Fruit fly (Drosophila melanogaster) whole organism, embryonic: Measurements from ENCODE around the gene dikar.

Source experiments
- CG10959 ChIP-seq: fragments of 200-800 bp; sonication (Bioruptor generic); IDR thresholded peaks from 2 replicates; pipeline ENCODE4 v1.3.6; 2022; ENCODE audit warnings: missing biosample characterization, missing genetic modification characterization
- CG11093 ChIP-seq: fragments of 200-800 bp; sonication (Bioruptor generic); IDR thresholded peaks from 3 replicates; pipeline ENCODE4 v1.3.6; 2022; ENCODE audit warnings: missing biosample characterization, missing genetic modification characterization
- CG12659 ChIP-seq: fragments of 200-800 bp; sonication (Bioruptor generic); optimal IDR thresholded peaks from 3 replicates; lab custom pipeline; 2017; ENCODE audit warnings: mild to moderate bottlenecking, missing biosample characterization, missing genetic modification reagents, missing genetic modification characterization
- CG14860 ChIP-seq: fragments of 200-800 bp; sonication (Bioruptor generic); IDR thresholded peaks from 3 replicates; pipeline ENCODE4 v1.3.6; 2022; ENCODE audit warnings: missing biosample characterization, missing genetic modification characterization; ENCODE audit not compliant: partially characterized antibody
- CG15073 ChIP-seq: fragments of 200-800 bp; sonication (Bioruptor generic); optimal IDR thresholded peaks from 2 replicates; lab custom pipeline; 2016; ENCODE audit warnings: missing biosample characterization, missing genetic modification characterization
- CG15696 ChIP-seq: fragments of 200-800 bp; sonication (Bioruptor generic); optimal IDR thresholded peaks from 2 replicates; lab custom pipeline; 2019; ENCODE audit warnings: missing biosample characterization, mild to moderate bottlenecking, missing genetic modification characterization, moderate library complexity
- CG16815 ChIP-seq: fragments of 200-800 bp; sonication (Bioruptor generic); optimal IDR thresholded peaks from 3 replicates; lab custom pipeline; 2017; ENCODE audit warnings: missing biosample characterization, mild to moderate bottlenecking, missing genetic modification characterization
- CG17802 ChIP-seq: fragments of 200-800 bp; sonication (Bioruptor generic); optimal IDR thresholded peaks from 2 replicates; lab custom pipeline; 2018; ENCODE audit warnings: missing biosample characterization, mild to moderate bottlenecking, missing genetic modification characterization, moderate library complexity
- CG17829 ChIP-seq: fragments of 200-800 bp; optimal IDR thresholded peaks from 2 replicates; lab custom pipeline; 2019; ENCODE audit warnings: missing biosample characterization, mild to moderate bottlenecking, missing genetic modification characterization, moderate library complexity
- CG34422 ChIP-seq: fragments of 200-800 bp; sonication (Bioruptor generic); IDR thresholded peaks from 3 replicates; pipeline ENCODE4 v1.3.6; 2022; ENCODE audit warnings: missing biosample characterization, missing genetic modification characterization
- CG3995 ChIP-seq: fragments of 200-800 bp; sonication (Bioruptor generic); optimal IDR thresholded peaks from 3 replicates; lab custom pipeline; 2016; ENCODE audit warnings: missing biosample characterization, missing genetic modification characterization
- CG5245 ChIP-seq: fragments of 200-800 bp; sonication (Bioruptor generic); optimal IDR thresholded peaks from 3 replicates; lab custom pipeline; 2016; ENCODE audit warnings: missing biosample characterization, missing genetic modification characterization
- CG6854 ChIP-seq: fragments of 200-800 bp; sonication (Bioruptor generic); optimal IDR thresholded peaks from 3 replicates; lab custom pipeline; 2017; ENCODE audit warnings: missing biosample characterization, mild to moderate bottlenecking, missing genetic modification characterization
- CG7372 ChIP-seq: fragments of 200-800 bp; sonication (Bioruptor generic); IDR thresholded peaks from 2 replicates; pipeline ENCODE4 v1.3.6; 2022; ENCODE audit warnings: missing biosample characterization, missing genetic modification characterization
- CG7745 ChIP-seq: fragments of 200-800 bp; sonication (Bioruptor generic); optimal IDR thresholded peaks from 2 replicates; lab custom pipeline; 2018; ENCODE audit warnings: missing biosample characterization, mild to moderate bottlenecking, missing genetic modification characterization, moderate library complexity
- CG7786 ChIP-seq: fragments of 200-800 bp; sonication (Bioruptor generic); optimal IDR thresholded peaks from 2 replicates; lab custom pipeline; 2016; ENCODE audit warnings: missing biosample characterization, missing genetic modification characterization
- CG7839 ChIP-seq: fragments of 200-800 bp; sonication (Bioruptor generic); optimal IDR thresholded peaks from 3 replicates; lab custom pipeline; 2018; ENCODE audit warnings: missing biosample characterization, mild to moderate bottlenecking, missing genetic modification characterization, moderate library complexity
- CG8281 ChIP-seq: fragments of 200-800 bp; sonication (Bioruptor generic); optimal IDR thresholded peaks from 2 replicates; lab custom pipeline; 2018; ENCODE audit warnings: missing biosample characterization, mild to moderate bottlenecking, missing genetic modification characterization, moderate library complexity
- CG8765 ChIP-seq: fragments of 200-800 bp; sonication (Bioruptor generic); IDR thresholded peaks from 2 replicates; pipeline ENCODE4 v1.3.6; 2022; ENCODE audit warnings: missing biosample characterization, missing genetic modification characterization
- CG9609 ChIP-seq: fragments of 200-800 bp; sonication (Bioruptor generic); optimal IDR thresholded peaks from 3 replicates; lab custom pipeline; 2016; ENCODE audit warnings: missing biosample characterization, missing genetic modification characterization
- CG9817 ChIP-seq: fragments of 200-800 bp; sonication (Bioruptor generic); optimal IDR thresholded peaks from 2 replicates; lab custom pipeline; 2018; ENCODE audit warnings: missing biosample characterization, mild to moderate bottlenecking, missing genetic modification characterization, moderate library complexity
- CG9932 ChIP-seq: fragments of 200-800 bp; sonication (Bioruptor generic); IDR thresholded peaks from 2 replicates; pipeline ENCODE4 v1.3.6; 2022; ENCODE audit warnings: missing biosample characterization, missing genetic modification characterization
- CrebB ChIP-seq: fragments of 200-800 bp; sonication (Bioruptor generic); optimal IDR thresholded peaks from 3 replicates; lab custom pipeline; 2018; ENCODE audit warnings: missing biosample characterization, mild to moderate bottlenecking, missing genetic modification characterization
- D ChIP-seq, 2 experiments: fragments of 200-800 bp in 1 of 2; fragments of >200 bp in 1 of 2; sonication (Bioruptor generic) in 1 of 2; optimal IDR thresholded peaks; 2 replicates in 1 of 2; 3 replicates in 1 of 2; lab custom pipeline; 2017; ENCODE audit warnings: mild to moderate bottlenecking in 1 of 2, missing biosample characterization in 1 of 2, missing genetic modification characterization in 1 of 2, missing genetic modification reagents in 1 of 2
- D19A ChIP-seq: fragments of 200-800 bp; optimal IDR thresholded peaks from 3 replicates; lab custom pipeline; 2019; ENCODE audit warnings: missing biosample characterization, mild to moderate bottlenecking, missing genetic modification characterization, moderate library complexity
- D19B ChIP-seq: fragments of 200-800 bp; sonication (Bioruptor generic); optimal IDR thresholded peaks from 2 replicates; lab custom pipeline; 2017; ENCODE audit warnings: missing biosample characterization, mild to moderate bottlenecking, missing genetic modification characterization
- Dref ChIP-seq: fragments of 200-800 bp; sonication (Bioruptor generic); IDR thresholded peaks from 2 replicates; pipeline ENCODE4 v1.3.6; 2022; ENCODE audit warnings: missing biosample characterization, missing genetic modification characterization
- Hr39 ChIP-seq: fragments of >200 bp; optimal IDR thresholded peaks from 2 replicates; lab custom pipeline; 2017
- NfI ChIP-seq: fragments of 200-800 bp; sonication (Bioruptor generic); optimal IDR thresholded peaks from 3 replicates; lab custom pipeline; 2018; ENCODE audit warnings: missing biosample characterization, mild to moderate bottlenecking, missing genetic modification characterization, moderate library complexity
- TFAM ChIP-seq: fragments of 200-800 bp; sonication (Bioruptor generic); optimal IDR thresholded peaks from 2 replicates; lab custom pipeline; 2017; ENCODE audit warnings: missing biosample characterization, missing genetic modification characterization, inconsistent platforms
- Taf1 ChIP-seq: fragments of 200-800 bp; sonication (Bioruptor generic); IDR thresholded peaks from 2 replicates; pipeline ENCODE4 v1.3.6; 2022; ENCODE audit warnings: missing biosample characterization, missing genetic modification characterization
- ab ChIP-seq: fragments of 200-800 bp; sonication (Bioruptor generic); optimal IDR thresholded peaks from 2 replicates; lab custom pipeline; 2016; ENCODE audit warnings: missing biosample characterization, missing genetic modification characterization
- ap ChIP-seq: fragments of 200-800 bp; sonication (Bioruptor generic); IDR thresholded peaks from 2 replicates; pipeline ENCODE4 v1.3.6; 2022; ENCODE audit warnings: missing biosample characterization, missing genetic modification characterization
- ara ChIP-seq: fragments of 200-800 bp; sonication (Bioruptor generic); IDR thresholded peaks from 2 replicates; pipeline ENCODE4 v1.3.6; 2022; ENCODE audit warnings: missing biosample characterization, missing genetic modification characterization
- dan ChIP-seq: fragments of 200-800 bp; sonication (Bioruptor generic); IDR thresholded peaks from 2 replicates; pipeline ENCODE4 v1.3.6; 2022; ENCODE audit warnings: missing biosample characterization, missing genetic modification characterization
- dati ChIP-seq: fragments of 200-800 bp; sonication (Bioruptor generic); IDR thresholded peaks from 2 replicates; pipeline ENCODE4 v1.3.6; 2022; ENCODE audit warnings: missing biosample characterization, missing genetic modification characterization
- exex ChIP-seq: fragments of 200-800 bp; sonication (Bioruptor generic); optimal IDR thresholded peaks from 4 replicates; lab custom pipeline; 2018; ENCODE audit warnings: missing biosample characterization, mild to moderate bottlenecking, missing genetic modification characterization, moderate library complexity
- fd96Cb ChIP-seq: fragments of 200-800 bp; sonication (Bioruptor generic); optimal IDR thresholded peaks from 2 replicates; lab custom pipeline; 2018; ENCODE audit warnings: missing biosample characterization, mild to moderate bottlenecking, missing genetic modification characterization, moderate library complexity
- h ChIP-seq: fragments of >200 bp; optimal IDR thresholded peaks from 2 replicates; lab custom pipeline; 2017
- hth ChIP-seq: fragments of >200 bp; optimal IDR thresholded peaks from 2 replicates; lab custom pipeline; 2017; ENCODE audit warnings: inconsistent platforms
- ind ChIP-seq: fragments of 200-800 bp; sonication (Bioruptor generic); optimal IDR thresholded peaks from 3 replicates; lab custom pipeline; 2016; ENCODE audit warnings: missing biosample characterization, missing genetic modification characterization
- insv ChIP-seq, 2 experiments: fragments of 200-800 bp; sonication (Bioruptor generic); optimal IDR thresholded peaks; 3 replicates each; lab custom pipeline; 2016 to 2018; ENCODE audit warnings: missing biosample characterization in 2 of 2, missing genetic modification characterization in 2 of 2
- jing ChIP-seq: fragments of 200-800 bp; sonication (Bioruptor generic); optimal IDR thresholded peaks from 2 replicates; lab custom pipeline; 2018; ENCODE audit warnings: missing biosample characterization, mild to moderate bottlenecking, missing genetic modification characterization
- lmd ChIP-seq: fragments of 200-800 bp; sonication (Bioruptor generic); IDR thresholded peaks from 2 replicates; pipeline ENCODE4 v1.3.6; 2022; ENCODE audit warnings: missing biosample characterization, missing genetic modification characterization
- nerfin-1 ChIP-seq: fragments of 200-800 bp; sonication (Bioruptor generic); optimal IDR thresholded peaks from 3 replicates; lab custom pipeline; 2019; ENCODE audit warnings: missing biosample characterization, mild to moderate bottlenecking, missing genetic modification characterization, moderate library complexity
- pnt ChIP-seq: fragments of 200-800 bp; sonication (Bioruptor generic); optimal IDR thresholded peaks from 3 replicates; lab custom pipeline; 2016; ENCODE audit warnings: missing biosample characterization, missing genetic modification characterization
- sc ChIP-seq, 3 experiments: fragments of >200 bp in 2 of 3; fragments of 200-800 bp in 1 of 3; sonication (Bioruptor generic) in 1 of 3; optimal IDR thresholded peaks; 2 replicates in 2 of 3; 3 replicates in 1 of 3; lab custom pipeline; 2017; ENCODE audit warnings: mild to moderate bottlenecking in 1 of 3, missing biosample characterization in 1 of 3, missing genetic modification characterization in 1 of 3, missing genetic modification reagents in 1 of 3
- seq ChIP-seq: fragments of 200-800 bp; sonication (Bioruptor generic); IDR thresholded peaks from 2 replicates; pipeline ENCODE4 v1.3.6; 2022; ENCODE audit warnings: missing biosample characterization, missing genetic modification characterization
- stc ChIP-seq: fragments of 200-800 bp; sonication (Bioruptor generic); IDR thresholded peaks from 2 replicates; pipeline ENCODE4 v1.3.6; 2022; ENCODE audit warnings: missing biosample characterization, missing genetic modification characterization
- usp ChIP-seq: fragments of >200 bp; optimal IDR thresholded peaks from 2 replicates; lab custom pipeline; 2017; ENCODE audit warnings: missing biosample characterization, missing genetic modification characterization

The dikar gene

DNA sequence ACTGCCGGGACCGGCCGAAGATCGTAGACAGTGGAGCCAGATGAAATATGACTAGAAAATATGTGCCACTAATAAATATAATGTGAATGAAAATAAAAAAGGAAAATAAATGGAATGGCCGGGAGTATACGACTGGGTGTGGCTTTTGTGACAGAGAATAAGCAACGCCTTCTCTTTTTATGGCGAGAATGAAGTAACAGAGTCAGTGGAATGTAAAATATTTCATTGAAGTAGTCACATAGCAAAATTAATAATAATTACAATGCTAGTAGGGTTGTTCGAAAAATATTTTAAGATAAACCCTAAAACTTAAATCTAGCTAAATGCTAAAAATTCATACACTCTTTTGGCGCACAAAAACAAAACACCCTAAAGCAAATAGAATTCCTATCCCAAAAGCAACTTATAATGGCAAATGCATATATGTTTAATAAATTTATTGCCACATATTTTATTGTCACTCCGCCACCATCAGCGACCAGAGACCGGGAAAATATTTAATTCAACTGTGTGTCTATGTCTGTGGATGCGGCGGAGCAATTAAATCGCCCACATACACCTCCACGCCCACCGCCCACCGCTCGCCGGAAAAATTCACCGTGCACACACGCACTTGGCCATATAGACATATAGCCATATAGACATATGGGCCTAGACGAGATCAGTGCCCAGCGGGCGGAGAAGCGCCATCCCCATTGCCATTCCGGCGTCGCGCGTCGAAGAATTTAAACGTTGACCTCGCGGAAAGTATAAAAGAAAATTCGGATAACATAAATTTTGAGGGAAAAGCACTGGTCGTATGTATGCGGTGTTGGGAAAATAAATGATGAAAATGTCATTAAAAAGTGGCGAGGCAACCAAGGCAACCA lies 36.0 kb downstream of the dikar start (continued):
- TF ChIP-seq ap (GFP tag; lab: Robert Waterston, UW) (no peak), usp (no peak), fd96Cb (tag; lab: Kevin White, UChicago) (no peak), jing (GFP tag; lab: Kevin White, UChicago) (no peak), stc (0 out of 2 replicates have a peak, but pooled peaks have one; percentile 35), exex (tag; lab: Kevin White, UChicago) (no peak), dan (GFP tag; lab: Robert Waterston, UW) (no peak), CG9932 (peak; percentile 52; the same call in 1 of the 2 replicates), pnt (GFP tag; lab: Kevin White, UChicago) (no peak), CG3995 (GFP tag; lab: Kevin White, UChicago) (no peak), D19B (GFP tag; lab: Kevin White, UChicago) (no peak), CG10959 (no peak), D19A (no peak), lmd (GFP tag; lab: Robert Waterston, UW) (peak; percentile 49; the same call in 1 of the 2 replicates), CG15073 (GFP tag; lab: Kevin White, UChicago) (no peak), nerfin-1 (tag; lab: Kevin White, UChicago) (no peak), CG9817 (tag; lab: Kevin White, UChicago) (peak; percentile 19), CG6854 (GFP tag; lab: Kevin White, UChicago) (no peak), CG14860 (GFP tag; lab: Robert Waterston, UW) (no peak), TFAM (GFP tag; lab: Kevin White, UChicago) (no peak), Hr39 (lab: Kevin White, UChicago) (no peak), CG7839 (tag; lab: Kevin White, UChicago) (peak; percentile 32), ab (no peak), sc (optimal IDR thresholded peaks at IDR 0.05; lab: Kevin White, UChicago) (no peak), sc (GFP tag; optimal IDR thresholded peaks at IDR 0.05; lab: Kevin White, UChicago) (no peak), CG7786 (no peak), CG8765 (GFP tag; lab: Robert Waterston, UW) (no peak), CG17802 (tag; lab: Kevin White, UChicago) (no peak), NfI (GFP tag; lab: Kevin White, UChicago) (peak; percentile 30), CG7372 (no peak), ind (GFP tag; lab: Kevin White, UChicago) (no peak), Taf1 (GFP tag; lab: Robert Waterston, UW) (no peak), CG16815 (GFP tag; lab: Kevin White, UChicago) (no peak), CG34422 (GFP tag; lab: Robert Waterston, UW) (no peak), CG11093 (no peak), CG7745 (tag; lab: Kevin White, UChicago) (no peak), D (optimal IDR thresholded peaks at IDR 0.05; lab: Kevin White, UChicago) (no peak), D (GFP tag; optimal IDR thresholded peaks at IDR 0.05; lab: Kevin White, UChicago) (no peak), dati (GFP tag; lab: Robert Waterston, UW) (no peak), CrebB (tag; lab: Kevin White, UChicago) (no peak), ara (no peak), Dref (no peak), CG5245 (GFP tag; lab: Kevin White, UChicago) (no peak), CG17829 (tag; lab: Kevin White, UChicago) (no peak), CG8281 (no peak), seq (GFP tag; lab: Robert Waterston, UW) (no peak), hth (lab: Kevin White, UChicago) (no peak), CG12659 (GFP tag; lab: Kevin White, UChicago) (no peak), CG15696 (no peak), insv (GFP tag; optimal IDR thresholded peaks at IDR 0.05; lab: Kevin White, UChicago) (no peak), h (lab: Kevin White, UChicago) (no peak), CG9609 (GFP tag; lab: Kevin White, UChicago) (no peak)
